Worm (Caenorhabditis elegans): Measurements from ENCODE around the gene ZK686.5.
A peak's percentile ranks its signal among the peaks of the same experiment; 100 is the strongest.

Gene ZK686.5

ce11 chrIII:7737646-7738258 is 29.6 kb downstream of the ZK686.5 start:
- peak; percentile 19 for TF ChIP-seq ceh-34 (tag; optimal IDR thresholded peaks at IDR 0.05)
- TF ChIP-seq ceh-31 (tag; optimal IDR thresholded peaks at IDR 0.05) = no peak

- TF ChIP-seq ztf-16 (tag; optimal IDR thresholded peaks at IDR 0.05) = no peak
- peak; percentile 25 for TF ChIP-seq pha-2 (tag; optimal IDR thresholded peaks at IDR 0.05)
Measured at ce11 chrIII:7736806-7737205, 30.5 kb downstream of the ZK686.5 start.

- TF ChIP-seq ztf-16 (tag; optimal IDR thresholded peaks at IDR 0.05) = no peak
- no peak for TF ChIP-seq ceh-14 (tag; optimal IDR thresholded peaks at IDR 0.05)
- TF ChIP-seq ceh-22 (tag; optimal IDR thresholded peaks at IDR 0.05) = no peak
- no peak for TF ChIP-seq che-1 (tag; optimal IDR thresholded peaks at IDR 0.05)
- TF ChIP-seq ceh-2 (tag; optimal IDR thresholded peaks at IDR 0.05) = no peak
- no peak for TF ChIP-seq C08G9.2 (tag; optimal IDR thresholded peaks at IDR 0.05)
- TF ChIP-seq nfya-1 (tag; optimal IDR thresholded peaks at IDR 0.05) = no peak
- no peak for TF ChIP-seq odd-2 (tag; optimal IDR thresholded peaks at IDR 0.05)
- no peak for TF ChIP-seq npax-4 (tag; optimal IDR thresholded peaks at IDR 0.05)
- TF ChIP-seq nhr-232 (tag; optimal IDR thresholded peaks at IDR 0.05) = no peak
Measured at ce11 chrIII:7736003-7736402, 31.3 kb downstream of the ZK686.5 start.

DNA sequence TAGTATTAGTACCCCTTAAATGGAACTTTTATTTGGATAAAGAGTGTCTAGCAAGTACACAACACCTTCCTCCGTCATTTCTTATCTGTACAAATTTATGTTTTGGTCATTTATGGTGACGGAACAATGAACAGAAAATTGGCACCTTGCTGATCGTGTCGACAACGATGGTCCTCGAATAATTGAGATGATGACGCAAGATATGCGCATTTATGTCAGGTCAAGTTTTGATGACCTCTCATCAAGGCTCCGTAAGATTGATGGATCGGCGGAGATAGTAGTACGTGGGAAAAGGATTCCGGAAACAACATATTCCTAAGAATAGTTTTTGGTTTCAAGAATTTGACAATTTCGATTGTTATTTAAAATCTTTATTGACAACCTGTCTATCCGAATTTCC is 33.2 kb downstream of the ZK686.5 start:
- TF ChIP-seq tbx-2 (tag; optimal IDR thresholded peaks at IDR 0.05) (peak; percentile 20), ceh-18 (tag; optimal IDR thresholded peaks at IDR 0.05) (no peak), unc-55 (GFP tag; optimal IDR thresholded peaks at IDR 0.05) (peak; percentile 79)

DNA sequence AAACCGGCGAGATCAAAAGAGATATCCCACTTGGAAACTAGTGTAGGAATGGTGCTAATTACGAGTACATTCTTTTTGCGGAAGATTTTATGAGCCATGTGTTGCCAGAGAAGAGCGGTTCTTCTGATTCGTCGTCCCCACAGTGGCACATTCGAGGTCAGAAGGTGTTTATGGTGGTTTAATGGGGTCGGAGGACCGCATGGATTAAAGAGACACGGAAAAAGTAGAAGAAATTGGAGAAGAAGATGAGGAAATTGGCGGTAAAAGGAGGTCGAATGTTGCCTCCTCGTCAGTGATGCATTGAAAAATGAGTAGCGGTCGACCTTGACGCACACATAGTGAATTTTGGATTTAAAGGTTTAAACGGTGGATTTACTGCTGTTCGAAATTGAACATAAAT is 33.8 kb downstream of the ZK686.5 start:
- TF ChIP-seq rnt-1 (tag; optimal IDR thresholded peaks at IDR 0.05) (no peak), ceh-31 (tag; optimal IDR thresholded peaks at IDR 0.05) (peak; percentile 2), nfya-1 (tag; optimal IDR thresholded peaks at IDR 0.05) (peak; percentile 2)

- TF ChIP-seq unc-86 (tag; optimal IDR thresholded peaks at IDR 0.05) = no peak
- TF ChIP-seq hlh-15 (tag; optimal IDR thresholded peaks at IDR 0.05) = no peak
- TF ChIP-seq madf-2 (tag; optimal IDR thresholded peaks at IDR 0.05) = no peak
- no peak for TF ChIP-seq tbx-2 (tag; optimal IDR thresholded peaks at IDR 0.05)
- TF ChIP-seq ama-1 (optimal IDR thresholded peaks at IDR 0.05) = no peak
- TF ChIP-seq C38D4.7 (GFP tag; optimal IDR thresholded peaks at IDR 0.05) = no peak
Measured at ce11 chrIII:7731085-7731484, 36.2 kb downstream of the ZK686.5 start.

ce11 chrIII:7730331-7730730 is 37.0 kb downstream of the ZK686.5 start:
- TF ChIP-seq ceh-30 (tag; optimal IDR thresholded peaks at IDR 0.05) (no peak), rnt-1 (tag; optimal IDR thresholded peaks at IDR 0.05) (no peak), nhr-232 (tag; optimal IDR thresholded peaks at IDR 0.05) (no peak), pha-2 (tag; optimal IDR thresholded peaks at IDR 0.05) (no peak), ttx-3 (tag; optimal IDR thresholded peaks at IDR 0.05) (no peak), pax-1 (tag; optimal IDR thresholded peaks at IDR 0.05) (no peak), ceh-6 (GFP tag; optimal IDR thresholded peaks at IDR 0.05) (no peak), fkh-6 (tag; optimal IDR thresholded peaks at IDR 0.05) (no peak), ceh-9 (tag; optimal IDR thresholded peaks at IDR 0.05) (no peak), ztf-16 (tag; optimal IDR thresholded peaks at IDR 0.05) (no peak), sox-4 (tag; optimal IDR thresholded peaks at IDR 0.05) (no peak), madf-2 (tag; optimal IDR thresholded peaks at IDR 0.05) (no peak), hlh-13 (GFP tag; optimal IDR thresholded peaks at IDR 0.05) (no peak), ceh-45 (GFP tag; IDR thresholded peaks at IDR 0.05) (no peak), T23F11.4 (GFP tag; optimal IDR thresholded peaks at IDR 0.05) (no peak), gmeb-2 (tag; optimal IDR thresholded peaks at IDR 0.05) (no peak), npax-4 (tag; optimal IDR thresholded peaks at IDR 0.05) (no peak)

All from whole organism, late embryonic.